Worm (Caenorhabditis elegans): ENCODE measurements around the gene sru-9.

DNA sequence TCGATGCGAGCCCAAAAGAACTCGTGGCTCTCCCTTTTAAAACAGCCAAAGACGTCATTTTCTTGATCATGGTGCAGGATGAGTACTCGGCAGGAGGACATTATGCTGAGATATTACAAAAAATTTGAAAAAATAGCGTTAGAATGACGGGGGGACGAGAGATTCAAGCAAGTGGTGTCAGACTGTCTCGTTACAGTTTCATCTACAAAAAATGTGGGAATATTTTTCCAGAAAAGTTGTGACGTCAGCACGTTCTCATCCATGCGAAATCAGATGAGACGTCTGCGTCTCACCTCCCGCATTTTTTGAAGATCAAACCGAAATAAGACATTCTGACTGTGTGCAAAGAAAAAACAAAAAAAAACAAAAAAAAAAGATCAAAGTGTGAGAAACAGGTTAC, 48.6 kb upstream of the sru-9 start, which contains the start of gene rsd-2:
- TF ChIP-seq elt-3 (tag; optimal IDR thresholded peaks at IDR 0.05) (no peak), unc-62 (GFP tag; optimal IDR thresholded peaks at IDR 0.05) (no peak), lin-13 (tag; optimal IDR thresholded peaks at IDR 0.05) (no peak), unc-39 (tag; optimal IDR thresholded peaks at IDR 0.05) (no peak)
